Worm (Caenorhabditis elegans): ENCODE measurements around the gene ant-1.4.

DNA sequence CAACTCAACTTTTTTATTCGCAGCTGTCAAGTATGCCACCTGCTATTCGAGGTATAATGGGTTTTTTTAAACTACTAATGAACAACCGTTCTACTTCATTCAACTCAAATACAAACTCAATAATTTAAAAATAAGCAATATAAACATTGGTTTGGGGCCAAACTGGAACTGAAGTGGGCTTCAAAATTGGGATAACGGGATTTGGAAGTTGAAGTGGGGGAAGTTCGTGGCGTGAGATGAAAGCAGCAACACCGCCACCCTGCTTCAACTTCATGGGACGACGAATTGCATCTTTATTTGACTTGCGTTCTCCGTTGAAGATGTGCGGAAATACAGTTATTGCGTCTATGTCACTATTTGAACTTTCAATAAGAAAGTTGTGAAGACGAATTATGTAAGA, 18.4 kb upstream of the ant-1.4 start:
- TF ChIP-seq dao-5 (tag; optimal IDR thresholded peaks at IDR 0.05) (no peak), W03F9.2 (tag; optimal IDR thresholded peaks at IDR 0.05) (no peak)
